Worm (Caenorhabditis elegans): ENCODE measurements around the gene Y75B8A.19.

ce11 chrIII:12273598-12274090, 47.2 kb downstream of the Y75B8A.19 start, which contains the start of the genes Y75B8A.24 and Y75B8A.25:
- no peak for TF ChIP-seq hnd-1 (tag; optimal IDR thresholded peaks at IDR 0.05)
- TF ChIP-seq ama-1 (optimal IDR thresholded peaks at IDR 0.05): no peak
- no peak for TF ChIP-seq ets-7 (tag; optimal IDR thresholded peaks at IDR 0.05)
- no peak for TF ChIP-seq flt-1 (GFP tag; IDR thresholded peaks at IDR 0.05)
- no peak for TF ChIP-seq hmg-4 (GFP tag; optimal IDR thresholded peaks at IDR 0.05)
- no peak for TF ChIP-seq tbx-11 (GFP tag; IDR thresholded peaks at IDR 0.05)

Measured in whole organism, early embryonic.